Fruit fly (Drosophila melanogaster) Kc167 (cell line): ENCODE data around the gene CG15576.

Source experiments
- Myc ChIP-seq: fragments of >200 bp; optimal IDR thresholded peaks from 2 replicates; lab custom pipeline; 2017; ENCODE audit warnings: missing external identifiers
- Sin3A ChIP-seq: fragments of >200 bp; optimal IDR thresholded peaks from 2 replicates; lab custom pipeline; 2018; ENCODE audit warnings: missing external identifiers
- h ChIP-seq: fragments of >200 bp; optimal IDR thresholded peaks from 3 replicates; lab custom pipeline; 2018; ENCODE audit warnings: missing external identifiers
- insv ChIP-seq: fragments of >200 bp; optimal IDR thresholded peaks from 3 replicates; lab custom pipeline; 2018; ENCODE audit warnings: missing external identifiers
- psq ChIP-seq: fragments of >200 bp; optimal IDR thresholded peaks from 2 replicates; lab custom pipeline; 2017; ENCODE audit warnings: missing external identifiers
- ttk ChIP-seq: sonication (Bioruptor generic); optimal IDR thresholded peaks from 2 replicates; lab custom pipeline; 2017; ENCODE audit warnings: missing external identifiers

The CG15576 gene

dm6 chrX:4203713-4204447 is 48.7 kb downstream of the CG15576 start:
- TF ChIP-seq Sin3A (lab: Kevin White, UChicago): no peak
- no peak for TF ChIP-seq psq
- TF ChIP-seq Myc (lab: Kevin White, UChicago): no peak
- no peak for TF ChIP-seq ttk
- no peak for TF ChIP-seq h (lab: Kevin White, UChicago)
- no peak for TF ChIP-seq insv (lab: Kevin White, UChicago)

- TF ChIP-seq insv (lab: Kevin White, UChicago) (no peak), Sin3A (lab: Kevin White, UChicago) (no peak), h (lab: Kevin White, UChicago) (no peak), psq (no peak), ttk (no peak)
These were observed 50.3 kb downstream of the CG15576 start for dm6 chrX:4202235-4202794.
